Fruit fly (Drosophila melanogaster): ENCODE data around the gene Adh.
A peak's percentile ranks its signal among the peaks of the same experiment; 100 is the strongest.

The Adh gene

DNA sequence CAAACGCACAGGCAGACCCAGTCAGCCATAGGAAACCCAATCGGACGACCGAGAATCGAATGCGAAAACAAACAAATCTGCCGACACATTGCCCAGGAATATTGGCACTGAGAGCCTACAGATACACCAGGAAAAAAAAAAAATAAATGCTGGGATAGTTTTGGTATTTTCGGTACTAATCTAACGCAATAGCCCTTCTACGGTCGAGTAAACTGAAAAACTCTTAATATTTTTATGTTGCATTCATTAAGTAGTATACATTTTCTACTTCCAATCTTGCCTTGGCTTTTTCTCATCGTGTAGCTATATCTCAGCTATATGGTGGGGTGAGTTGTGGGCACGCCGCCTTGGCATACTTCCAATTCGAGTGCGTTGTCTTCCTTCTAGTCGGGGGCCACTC, 4.2 kb downstream of the Adh start:
- TF ChIP-seq CG14655 (GFP tag; optimal IDR thresholded peaks at IDR 0.05) = peak; percentile 80
- TF ChIP-seq CG8301 (tag; optimal IDR thresholded peaks at IDR 0.05) = peak; percentile 71
- peak; percentile 86 for TF ChIP-seq CG32121 (GFP tag; IDR thresholded peaks at IDR 0.05)
- TF ChIP-seq CG4496 (GFP tag; IDR thresholded peaks at IDR 0.05) = peak; percentile 90
- no peak for TF ChIP-seq CG13204 (GFP tag; optimal IDR thresholded peaks at IDR 0.05)
- TF ChIP-seq CG9948 (tag; optimal IDR thresholded peaks at IDR 0.05) = peak; percentile 40
- no peak for TF ChIP-seq gl (tag; optimal IDR thresholded peaks at IDR 0.05)
- peak; percentile 62 for TF ChIP-seq Pif1A (GFP tag; optimal IDR thresholded peaks at IDR 0.05)
- TF ChIP-seq Ets98B (GFP tag; IDR thresholded peaks at IDR 0.05) = peak; percentile 89
- peak; percentile 89 for TF ChIP-seq fd96Ca (GFP tag; IDR thresholded peaks at IDR 0.05)
- peak; percentile 38 for TF ChIP-seq CG15710 (tag; optimal IDR thresholded peaks at IDR 0.05)
- no peak for TF ChIP-seq D1 (tag; optimal IDR thresholded peaks at IDR 0.05)
- TF ChIP-seq CG10348 (GFP tag; IDR thresholded peaks at IDR 0.05) = no peak
- TF ChIP-seq CG17806 (tag; optimal IDR thresholded peaks at IDR 0.05) = peak; percentile 47
- peak; percentile 67 for TF ChIP-seq CG12605 (GFP tag; IDR thresholded peaks at IDR 0.05)
- peak; percentile 20 for TF ChIP-seq Pif1B (GFP tag; optimal IDR thresholded peaks at IDR 0.05)
- peak; percentile 64; the same call in 1 of the 2 replicates for TF ChIP-seq rn (GFP tag; IDR thresholded peaks at IDR 0.05)
- peak; percentile 15 for TF ChIP-seq EcR (GFP tag; optimal IDR thresholded peaks at IDR 0.05)
- TF ChIP-seq CG8159 (tag; optimal IDR thresholded peaks at IDR 0.05) = peak; percentile 47
- peak; percentile 18 for TF ChIP-seq CG34367 (tag; optimal IDR thresholded peaks at IDR 0.05)
- no peak for TF ChIP-seq Snoo (tag; optimal IDR thresholded peaks at IDR 0.05)

dm6 chr2L:14622182-14622581, 6.8 kb downstream of the Adh start:
- peak; percentile 95 for TF ChIP-seq CG14655 (GFP tag; optimal IDR thresholded peaks at IDR 0.05)
- TF ChIP-seq EcR (GFP tag; optimal IDR thresholded peaks at IDR 0.05) = peak; percentile 68
- TF ChIP-seq CG8301 (tag; optimal IDR thresholded peaks at IDR 0.05) = peak; percentile 94
- TF ChIP-seq CG12605 (GFP tag; IDR thresholded peaks at IDR 0.05) = peak; percentile 89
- TF ChIP-seq CG10348 (GFP tag; IDR thresholded peaks at IDR 0.05) = no peak; the same call in 1 of the 2 replicates
- peak; percentile 83 for TF ChIP-seq CG13204 (GFP tag; optimal IDR thresholded peaks at IDR 0.05)
- TF ChIP-seq CG34367 (tag; optimal IDR thresholded peaks at IDR 0.05) = peak; percentile 93
- peak; percentile 90 for TF ChIP-seq CG32121 (GFP tag; IDR thresholded peaks at IDR 0.05)
- peak; percentile 82 for TF ChIP-seq D1 (tag; optimal IDR thresholded peaks at IDR 0.05)
- peak; percentile 89 for TF ChIP-seq fd96Ca (GFP tag; IDR thresholded peaks at IDR 0.05)
- peak; percentile 94 for TF ChIP-seq CG4496 (GFP tag; IDR thresholded peaks at IDR 0.05)
- peak; percentile 95 for TF ChIP-seq CG17806 (tag; optimal IDR thresholded peaks at IDR 0.05)
- peak; percentile 80 for TF ChIP-seq rn (GFP tag; IDR thresholded peaks at IDR 0.05)
- TF ChIP-seq Pif1A (GFP tag; optimal IDR thresholded peaks at IDR 0.05) = peak; percentile 95
- TF ChIP-seq CG15710 (tag; optimal IDR thresholded peaks at IDR 0.05) = peak; percentile 94
- TF ChIP-seq Snoo (tag; optimal IDR thresholded peaks at IDR 0.05) = peak; percentile 72
- peak; percentile 91 for TF ChIP-seq Ets98B (GFP tag; IDR thresholded peaks at IDR 0.05)
- TF ChIP-seq CG9948 (tag; optimal IDR thresholded peaks at IDR 0.05) = peak; percentile 94
- TF ChIP-seq gl (tag; optimal IDR thresholded peaks at IDR 0.05) = peak; percentile 90
- TF ChIP-seq Pif1B (GFP tag; optimal IDR thresholded peaks at IDR 0.05) = peak; percentile 93
- peak; percentile 96 for TF ChIP-seq CG8159 (tag; optimal IDR thresholded peaks at IDR 0.05)

- TF ChIP-seq Pif1B (GFP tag; optimal IDR thresholded peaks at IDR 0.05) = peak; percentile 73
- no peak for TF ChIP-seq gl (tag; optimal IDR thresholded peaks at IDR 0.05)
- peak; percentile 32 for TF ChIP-seq CG17806 (tag; optimal IDR thresholded peaks at IDR 0.05)
- TF ChIP-seq CG4496 (GFP tag; IDR thresholded peaks at IDR 0.05) = peak; percentile 87
- TF ChIP-seq CG13204 (GFP tag; optimal IDR thresholded peaks at IDR 0.05) = no peak
- TF ChIP-seq CG32121 (GFP tag; IDR thresholded peaks at IDR 0.05) = peak; percentile 73
- peak; percentile 37 for TF ChIP-seq CG9948 (tag; optimal IDR thresholded peaks at IDR 0.05)
- no peak for TF ChIP-seq CG15710 (tag; optimal IDR thresholded peaks at IDR 0.05)
- peak; percentile 61 for TF ChIP-seq rn (GFP tag; IDR thresholded peaks at IDR 0.05)
- no peak for TF ChIP-seq CG8159 (tag; optimal IDR thresholded peaks at IDR 0.05)
- TF ChIP-seq Snoo (tag; optimal IDR thresholded peaks at IDR 0.05) = no peak
- TF ChIP-seq fd96Ca (GFP tag; IDR thresholded peaks at IDR 0.05) = peak; percentile 69; the same call in 2 of the 3 replicates
- TF ChIP-seq EcR (GFP tag; optimal IDR thresholded peaks at IDR 0.05) = no peak
- no peak for TF ChIP-seq CG34367 (tag; optimal IDR thresholded peaks at IDR 0.05)
- TF ChIP-seq D1 (tag; optimal IDR thresholded peaks at IDR 0.05) = no peak
- TF ChIP-seq CG12605 (GFP tag; IDR thresholded peaks at IDR 0.05) = peak; percentile 65; the same call in 1 of the 2 replicates
- TF ChIP-seq CG10348 (GFP tag; IDR thresholded peaks at IDR 0.05) = no peak
- peak; percentile 86 for TF ChIP-seq CG14655 (GFP tag; optimal IDR thresholded peaks at IDR 0.05)
- TF ChIP-seq CG8301 (tag; optimal IDR thresholded peaks at IDR 0.05) = peak; percentile 86
- TF ChIP-seq Ets98B (GFP tag; IDR thresholded peaks at IDR 0.05) = peak; percentile 82
- peak; percentile 74 for TF ChIP-seq Pif1A (GFP tag; optimal IDR thresholded peaks at IDR 0.05)
Observed at dm6 chr2L:14623854-14624253, 8.5 kb downstream of the Adh start.

DNA sequence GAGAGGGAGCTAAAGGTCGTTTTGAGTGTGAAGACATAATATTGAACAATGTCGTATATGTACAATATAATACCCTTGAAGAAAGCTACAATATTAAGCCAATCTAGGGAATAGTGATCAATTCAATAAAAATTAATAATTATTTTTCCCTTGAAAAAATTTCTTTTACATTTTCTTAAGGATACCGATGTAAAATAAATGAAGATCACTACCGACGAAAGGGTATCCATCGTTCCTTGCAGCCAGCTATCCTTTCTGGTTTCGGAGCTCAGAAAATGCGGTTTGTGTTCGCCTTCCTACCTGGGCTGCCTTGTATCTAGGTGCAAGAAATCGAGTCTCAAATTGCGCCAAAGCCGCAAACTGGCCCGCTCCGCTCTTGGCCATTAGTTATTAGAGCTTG, 9.3 kb downstream of the Adh start:
- TF ChIP-seq CG8301 (tag; optimal IDR thresholded peaks at IDR 0.05) (peak; percentile 40), CG9948 (tag; optimal IDR thresholded peaks at IDR 0.05) (peak; percentile 19), CG17806 (tag; optimal IDR thresholded peaks at IDR 0.05) (peak; percentile 1), Pif1A (GFP tag; optimal IDR thresholded peaks at IDR 0.05) (peak; percentile 33), CG13204 (GFP tag; optimal IDR thresholded peaks at IDR 0.05) (no peak), EcR (GFP tag; optimal IDR thresholded peaks at IDR 0.05) (no peak), gl (tag; optimal IDR thresholded peaks at IDR 0.05) (no peak), CG32121 (GFP tag; IDR thresholded peaks at IDR 0.05) (peak; percentile 80), rn (GFP tag; IDR thresholded peaks at IDR 0.05) (no peak), Pif1B (GFP tag; optimal IDR thresholded peaks at IDR 0.05) (no peak), CG4496 (GFP tag; IDR thresholded peaks at IDR 0.05) (peak; percentile 65), CG34367 (tag; optimal IDR thresholded peaks at IDR 0.05) (no peak), CG15710 (tag; optimal IDR thresholded peaks at IDR 0.05) (no peak), CG10348 (GFP tag; IDR thresholded peaks at IDR 0.05) (no peak), Ets98B (GFP tag; IDR thresholded peaks at IDR 0.05) (peak; percentile 58), D1 (tag; optimal IDR thresholded peaks at IDR 0.05) (no peak), CG12605 (GFP tag; IDR thresholded peaks at IDR 0.05) (peak; percentile 34; the same call in 1 of the 2 replicates), Snoo (tag; optimal IDR thresholded peaks at IDR 0.05) (no peak), CG8159 (tag; optimal IDR thresholded peaks at IDR 0.05) (no peak), fd96Ca (GFP tag; IDR thresholded peaks at IDR 0.05) (peak; percentile 65), CG14655 (GFP tag; optimal IDR thresholded peaks at IDR 0.05) (peak; percentile 51)

DNA sequence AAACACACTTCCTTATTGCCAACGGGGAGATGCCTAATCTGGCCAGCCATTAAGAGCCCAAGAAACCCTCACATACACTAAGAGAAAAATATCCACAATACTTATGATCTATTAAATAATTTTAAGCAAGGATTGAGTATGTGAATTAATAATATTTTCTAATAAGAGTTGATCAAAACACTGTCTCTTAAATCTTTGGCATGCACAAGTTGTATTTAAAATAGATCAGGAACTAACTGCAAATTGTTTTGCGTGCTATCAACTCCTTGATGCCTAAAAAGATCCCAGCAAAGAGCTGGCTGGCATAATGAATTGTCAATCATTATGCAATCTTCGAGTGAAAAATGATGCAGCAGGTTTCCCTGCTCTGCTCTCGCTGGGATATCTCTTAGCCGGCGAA, 11.8 kb downstream of the Adh start:
- TF ChIP-seq CG17806 (tag; optimal IDR thresholded peaks at IDR 0.05) (no peak), CG8301 (tag; optimal IDR thresholded peaks at IDR 0.05) (no peak), CG9948 (tag; optimal IDR thresholded peaks at IDR 0.05) (peak; percentile 2), CG14655 (GFP tag; optimal IDR thresholded peaks at IDR 0.05) (peak; percentile 52), EcR (GFP tag; optimal IDR thresholded peaks at IDR 0.05) (no peak), rn (GFP tag; IDR thresholded peaks at IDR 0.05) (no peak), CG15710 (tag; optimal IDR thresholded peaks at IDR 0.05) (no peak), CG8159 (tag; optimal IDR thresholded peaks at IDR 0.05) (no peak), CG32121 (GFP tag; IDR thresholded peaks at IDR 0.05) (no peak)

Measured in whole organism, pupa.